Worm (Caenorhabditis elegans): ENCODE results near the gene C13G5.2.

DNA sequence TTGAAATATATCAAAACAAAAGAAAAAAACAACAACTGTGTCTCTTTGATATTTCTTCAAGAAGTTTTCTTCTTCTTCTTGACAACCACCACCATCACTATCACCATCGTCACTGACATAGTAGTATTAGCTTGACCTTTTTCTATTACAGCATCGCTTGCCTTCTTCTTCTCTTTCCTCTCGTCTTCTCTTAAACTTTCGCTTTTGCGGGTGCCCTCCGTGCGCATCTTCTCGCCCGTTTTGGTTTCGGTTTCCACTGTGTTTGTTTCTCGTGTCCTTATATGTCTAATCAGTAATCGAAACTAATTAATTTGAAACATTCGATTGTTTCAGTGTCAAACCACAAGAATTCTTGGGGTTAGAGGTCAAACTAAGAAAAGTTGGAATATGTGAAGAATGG lies 38.9 kb downstream of the C13G5.2 start:
- TF ChIP-seq ztf-11 (tag; optimal IDR thresholded peaks at IDR 0.05) (no peak), Y105C5A.15 (GFP tag; IDR thresholded peaks at IDR 0.05) (no peak), nhr-76 (tag; optimal IDR thresholded peaks at IDR 0.05) (no peak), unc-39 (tag; optimal IDR thresholded peaks at IDR 0.05) (no peak), nhr-28 (tag; optimal IDR thresholded peaks at IDR 0.05) (no peak), vab-7 (GFP tag; IDR thresholded peaks at IDR 0.05) (no peak)
